Fruit fly (Drosophila melanogaster) ovary, adult (tissue): Measurements from ENCODE around the gene CG2772.

ENCODE experiments used
- CG17801 ChIP-seq: fragments of 200-800 bp; optimal IDR thresholded peaks from 2 replicates; lab custom pipeline; 2019; ENCODE audit warnings: missing biosample characterization, mild to moderate bottlenecking, missing genetic modification characterization, moderate library complexity; ENCODE audit not compliant: partially characterized antibody

CG2772 gene

DNA sequence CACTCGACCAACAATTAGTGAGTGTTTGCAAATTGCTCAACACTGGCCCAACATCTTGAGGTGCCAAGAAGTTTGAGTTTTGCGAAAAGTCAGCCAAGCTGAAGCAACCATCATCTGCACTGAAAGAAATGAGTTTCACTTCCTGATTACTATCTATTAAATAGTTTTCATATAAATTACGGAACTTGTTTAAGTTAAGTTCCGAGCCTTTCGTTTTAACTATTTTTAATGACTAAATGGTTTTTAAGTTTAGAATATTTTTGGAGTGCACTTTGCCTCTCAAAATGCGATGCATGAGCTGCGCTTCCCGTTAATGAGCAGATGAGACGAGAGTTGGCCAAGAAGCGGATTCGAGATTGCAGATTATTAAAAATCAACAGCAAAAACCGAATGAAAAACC is 4.1 kb upstream of the CG2772 start:
- no peak for TF ChIP-seq CG17801 (GFP tag; lab: Kevin White, UChicago)

- TF ChIP-seq CG17801 (GFP tag; lab: Kevin White, UChicago): no peak
Measured at dm6 chr2L:3444789-3445188, 1.0 kb upstream of the CG2772 start.

dm6 chr2L:3449555-3450320 is 3.9 kb downstream of the CG2772 start, which contains the start of gene Snx1:
TSS of gene Snx1 (plus strand) at chr2L:3449683.
- peak; percentile 52 for TF ChIP-seq CG17801 (GFP tag; lab: Kevin White, UChicago)

DNA sequence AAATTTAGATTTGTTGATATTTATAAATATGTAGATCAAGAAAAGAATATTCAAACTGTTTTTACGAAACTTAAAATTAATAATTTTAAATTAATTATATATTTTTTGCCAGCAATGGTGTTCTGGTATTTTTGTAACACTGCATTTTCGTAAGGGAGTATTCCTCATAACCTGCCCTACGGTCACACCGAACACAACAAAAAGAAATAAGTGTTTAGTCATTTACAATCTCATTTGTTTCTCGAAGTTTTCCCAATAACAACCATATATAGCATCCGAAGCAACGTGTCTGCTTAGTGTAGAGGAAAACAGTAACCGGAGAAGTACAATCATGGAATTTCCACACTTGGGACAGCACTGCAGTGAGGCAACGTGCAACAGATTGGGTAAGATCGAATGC is 6.5 kb downstream of the CG2772 start, which contains the start of gene CG12795:
Gene CG12795 (plus strand): TSS at position 181 of the 400 bp plus-strand sequence.
- peak; percentile 35 for TF ChIP-seq CG17801 (GFP tag; lab: Kevin White, UChicago)

dm6 chr2L:3457007-3457406 is 11.2 kb downstream of the CG2772 start, which contains the start of the genes Cog3 and Sec5:
TSS of gene Cog3 (minus strand) at chr2L:3457064.
TSS of gene Sec5 (plus strand) at chr2L:3457302.
- peak; percentile 55 for TF ChIP-seq CG17801 (GFP tag; lab: Kevin White, UChicago)

DNA sequence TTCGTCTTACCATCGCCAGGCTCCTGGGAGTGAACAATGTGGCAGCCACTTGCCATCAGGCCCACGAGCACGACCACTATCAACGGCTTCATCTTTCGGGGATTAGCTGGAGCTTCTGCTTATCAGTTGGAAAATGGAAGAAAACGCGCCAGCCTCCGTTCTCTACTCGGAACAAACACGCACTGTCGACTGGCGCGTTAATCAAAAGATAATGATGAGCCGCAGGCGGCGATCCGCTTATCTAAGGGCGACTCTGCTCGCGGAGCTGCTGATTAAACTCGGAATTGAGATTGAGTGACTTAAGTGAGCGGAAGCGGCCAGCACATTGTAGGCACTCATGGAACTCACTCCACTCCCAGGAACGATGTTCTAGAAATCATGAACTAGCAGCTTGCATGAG is 16.0 kb downstream of the CG2772 start, which contains the start of gene CG3246:
Gene CG3246 (minus strand): TSS at position 193 of the 400 bp plus-strand sequence.
- no peak for TF ChIP-seq CG17801 (GFP tag; lab: Kevin White, UChicago)

dm6 chr2L:3465426-3465825 is 19.6 kb downstream of the CG2772 start:
- no peak for TF ChIP-seq CG17801 (GFP tag; lab: Kevin White, UChicago)

DNA sequence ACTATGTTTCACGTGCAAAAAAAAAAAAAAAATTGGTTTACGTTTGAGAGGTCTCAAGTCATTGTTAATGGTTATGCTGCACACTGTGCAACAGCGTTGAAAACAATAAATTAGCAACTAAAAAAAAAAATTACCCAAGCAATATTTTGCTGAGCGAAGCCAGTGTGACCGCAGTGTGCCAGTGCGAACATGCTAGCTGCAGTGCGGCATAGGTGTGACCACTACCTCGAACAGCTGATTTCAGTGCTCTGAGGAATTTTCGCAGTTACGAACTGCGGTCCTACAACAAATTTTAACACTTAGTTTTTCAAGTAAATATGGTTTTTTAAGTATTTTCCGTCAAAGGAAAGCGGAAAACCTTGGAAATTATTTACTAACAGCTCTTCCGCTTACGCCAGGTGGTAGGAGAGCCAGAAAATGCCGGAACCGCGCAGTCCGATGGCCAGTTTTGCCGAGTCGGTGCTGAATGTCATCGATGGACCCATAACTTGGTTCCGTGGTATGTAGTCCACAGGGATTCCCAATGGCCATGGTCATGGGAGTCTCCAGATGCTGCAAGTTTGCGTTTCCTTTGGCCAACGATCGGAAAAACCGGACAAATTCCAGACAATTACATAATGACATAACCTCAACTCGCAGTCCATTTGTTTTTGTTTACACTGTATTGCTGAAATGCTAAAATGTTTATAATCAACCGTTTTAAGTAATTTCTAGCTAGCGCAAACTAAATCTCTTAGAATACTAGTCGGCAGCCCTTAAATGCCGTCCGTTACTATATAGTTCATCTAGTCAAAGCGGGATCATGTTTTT is 20.3 kb downstream of the CG2772 start, which contains the start of the genes msl-2 and ND-PDSW:
Gene msl-2 (minus strand): TSS at position 195 of the 810 bp plus-strand sequence.
Gene ND-PDSW (plus strand): TSS at position 240 of the 810 bp plus-strand sequence.
- no peak for TF ChIP-seq CG17801 (GFP tag; lab: Kevin White, UChicago)

dm6 chr2L:3466846-3467245 is 21.1 kb downstream of the CG2772 start:
- TF ChIP-seq CG17801 (GFP tag; lab: Kevin White, UChicago): no peak

DNA sequence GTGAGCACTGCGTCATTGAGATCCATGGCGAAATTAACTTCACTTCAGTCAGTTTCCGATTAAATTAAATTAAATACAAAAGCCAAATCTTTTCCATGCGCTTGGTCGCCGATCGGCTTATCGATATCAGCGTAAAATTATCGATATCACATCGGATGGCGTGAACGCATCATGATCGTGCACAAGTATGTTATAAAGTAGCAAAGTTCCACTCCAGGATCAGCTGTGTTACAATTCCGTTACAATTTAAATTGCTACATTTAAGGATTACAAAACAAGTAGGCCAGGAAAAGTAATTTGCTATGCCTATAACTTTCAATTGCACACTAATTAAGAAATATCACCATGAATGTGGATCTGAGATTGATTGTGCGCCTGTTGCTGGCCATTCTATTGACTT is 24.1 kb downstream of the CG2772 start, which contains the start of the genes Pif1 and CG31776:
Gene Pif1 (minus strand): TSS at position 136 of the 400 bp plus-strand sequence.
Gene CG31776 (plus strand): TSS at position 314 of the 400 bp plus-strand sequence.
- no peak for TF ChIP-seq CG17801 (GFP tag; lab: Kevin White, UChicago)

dm6 chr2L:3472242-3472641 is 26.4 kb downstream of the CG2772 start, which contains the start of gene Pgant4:
TSS of gene Pgant4 (plus strand) at chr2L:3472603.
- no peak for TF ChIP-seq CG17801 (GFP tag; lab: Kevin White, UChicago)

- TF ChIP-seq CG17801 (GFP tag; lab: Kevin White, UChicago): no peak
Measured at dm6 chr2L:3475168-3475567, 29.4 kb downstream of the CG2772 start.

DNA sequence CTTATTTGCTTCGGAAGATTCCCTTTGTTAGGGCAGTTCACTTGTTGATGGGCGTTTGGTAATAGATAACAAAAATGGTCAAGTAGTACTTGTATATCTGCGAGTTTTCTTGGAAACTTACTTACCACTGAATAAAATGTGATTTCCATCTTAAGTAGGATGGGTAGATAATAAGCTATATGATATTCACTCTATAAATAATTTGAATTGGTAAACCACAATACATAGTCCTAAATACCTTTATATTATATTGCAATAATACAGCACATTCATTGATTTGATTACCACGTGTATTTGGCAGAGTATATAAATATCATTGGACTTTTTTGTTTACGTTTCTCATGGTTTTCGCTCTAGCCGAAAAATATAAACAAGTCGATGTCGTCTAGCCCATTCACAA is 30.2 kb downstream of the CG2772 start:
- peak; percentile 8 for TF ChIP-seq CG17801 (GFP tag; lab: Kevin White, UChicago)

DNA sequence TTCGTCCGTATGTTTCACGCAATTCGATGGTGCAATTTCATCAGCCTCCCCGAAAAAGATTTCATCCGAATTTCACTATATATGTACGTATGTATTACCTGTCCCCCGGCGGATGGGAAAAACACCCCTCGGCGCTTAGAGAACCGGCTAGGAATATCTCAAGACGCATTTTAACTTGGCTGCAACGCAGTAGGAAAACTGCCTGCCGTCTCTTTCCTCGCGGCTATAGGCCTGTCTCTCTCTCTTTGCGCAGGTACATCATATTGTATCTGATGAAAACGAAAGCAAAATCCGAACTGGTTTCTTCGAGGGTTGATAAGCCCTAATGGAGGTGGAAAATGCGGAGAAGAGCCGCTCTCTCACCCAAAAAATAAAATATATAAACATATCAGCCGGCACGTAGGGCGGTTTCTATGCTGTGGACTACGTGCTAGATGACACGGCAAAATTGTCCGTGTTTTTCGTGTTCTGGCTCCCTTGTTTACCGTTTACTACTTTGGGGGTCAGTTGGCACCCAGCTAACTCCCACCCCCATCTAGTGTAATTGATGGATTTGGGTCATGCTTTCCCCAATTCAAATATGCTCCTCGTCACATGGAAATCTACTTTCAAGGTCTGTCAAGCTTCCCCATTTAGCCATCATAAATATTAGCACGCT is 30.7 kb downstream of the CG2772 start:
- TF ChIP-seq CG17801 (GFP tag; lab: Kevin White, UChicago): no peak
